Worm (Caenorhabditis elegans): ENCODE results near the gene C03A3.3.

DNA sequence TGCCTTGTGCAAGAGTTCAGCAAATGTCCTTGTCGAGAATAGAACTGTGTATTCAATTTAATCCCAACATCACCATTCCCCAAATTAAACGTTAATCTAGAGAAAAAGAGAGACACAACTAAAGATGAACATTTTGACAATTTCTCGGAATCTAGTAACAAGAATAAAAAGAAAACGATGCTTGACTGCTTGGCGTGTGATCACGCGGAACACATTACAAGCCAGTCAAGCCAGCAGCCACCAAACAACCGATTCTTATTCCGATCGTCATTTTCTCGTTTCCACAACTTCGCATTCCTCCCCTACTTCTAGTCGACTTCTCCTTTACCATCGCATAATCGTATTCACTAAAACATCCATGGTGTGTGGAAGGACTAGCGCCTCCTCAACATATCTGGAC, 19.5 kb downstream of the C03A3.3 start:
- TF ChIP-seq akir-1 (GFP tag; optimal IDR thresholded peaks at IDR 0.05) = no peak
- TF ChIP-seq Y79H2A.3 (GFP tag; conservative IDR thresholded peaks at IDR 0.05) = no peak
- no peak for TF ChIP-seq B0336.3 (GFP tag; IDR thresholded peaks at IDR 0.05)
- no peak for TF ChIP-seq ama-1 (optimal IDR thresholded peaks at IDR 0.05)
- no peak for TF ChIP-seq ama-1 (GFP tag; optimal IDR thresholded peaks at IDR 0.05)
- no peak for TF ChIP-seq unc-62 (GFP tag; optimal IDR thresholded peaks at IDR 0.05)
